Worm (Caenorhabditis elegans): ENCODE data around the gene srab-12.

- TF ChIP-seq nhr-76 (tag; optimal IDR thresholded peaks at IDR 0.05) (no peak), tbx-2 (tag; optimal IDR thresholded peaks at IDR 0.05) (no peak), pqm-1 (tag; optimal IDR thresholded peaks at IDR 0.05) (no peak), nhr-12 (tag; optimal IDR thresholded peaks at IDR 0.05) (no peak), unc-62 (GFP tag; optimal IDR thresholded peaks at IDR 0.05) (no peak), elt-1 (tag; optimal IDR thresholded peaks at IDR 0.05) (no peak)
Observed at ce11 chrV:17821805-17822204, 38.4 kb upstream of the srab-12 start, which contains the start of gene srh-300.
